Worm (Caenorhabditis elegans): ENCODE data around the gene Y37D8A.19.

Y37D8A.19 gene

DNA sequence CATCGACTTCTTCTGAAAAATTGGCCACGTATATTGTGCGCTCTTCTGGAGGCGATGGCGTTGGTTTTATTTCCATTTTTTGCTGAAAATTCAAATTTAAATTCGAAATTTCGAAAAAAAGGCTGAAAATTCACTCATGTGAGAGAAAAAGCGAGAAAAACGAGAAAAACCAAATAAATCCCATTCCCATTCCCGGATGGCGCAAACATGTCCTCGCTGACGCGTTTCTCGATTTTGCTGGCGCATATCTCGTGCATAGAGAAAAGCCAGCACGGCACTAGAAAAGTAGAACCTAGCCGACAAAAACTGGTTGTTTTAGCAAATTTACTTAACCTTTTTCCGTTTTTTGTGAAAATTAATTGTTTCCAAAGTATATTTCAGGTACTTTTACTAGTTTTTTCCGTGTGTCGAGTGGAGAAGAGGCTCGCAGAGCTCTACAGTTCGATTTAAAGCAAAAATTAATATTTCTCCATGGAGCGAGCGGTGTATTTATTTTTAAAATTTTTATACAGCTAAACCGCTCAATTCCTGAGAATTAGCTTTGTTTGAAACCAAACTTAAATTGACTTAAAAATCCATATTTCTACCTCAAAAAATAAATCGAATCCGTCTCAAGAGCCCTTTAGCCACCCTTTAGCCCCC lies 2.2 kb downstream of the Y37D8A.19 start, which contains the start of gene rbm-7 (continued):
- TF ChIP-seq D2030.7 (GFP tag; IDR thresholded peaks at IDR 0.05) (peak; percentile 37; the same call in 1 of the 2 replicates), ets-4 (GFP tag; optimal IDR thresholded peaks at IDR 0.05) (no peak), K12H6.12 (tag; optimal IDR thresholded peaks at IDR 0.05) (peak; percentile 32), B0261.1 (tag; optimal IDR thresholded peaks at IDR 0.05) (no peak), tbp1 (GFP tag; optimal IDR thresholded peaks at IDR 0.05) (peak; percentile 48), ceh-91 (GFP tag; IDR thresholded peaks at IDR 0.05) (no peak), rpc-1 (optimal IDR thresholded peaks at IDR 0.05) (no peak), rpc-1 (tag; optimal IDR thresholded peaks at IDR 0.05) (no peak), ceh-100 (GFP tag; IDR thresholded peaks at IDR 0.05) (peak; percentile 44; the same call in 1 of the 2 replicates), F22D6.2 (tag; optimal IDR thresholded peaks at IDR 0.05) (no peak), B0336.3 (GFP tag; IDR thresholded peaks at IDR 0.05) (no peak), snpc-4 (GFP tag; optimal IDR thresholded peaks at IDR 0.05) (no peak), snpc-4 (tag; optimal IDR thresholded peaks at IDR 0.05) (peak in 2 of 4 experiments; percentile 14 to 34), tlf-1 (GFP tag; optimal IDR thresholded peaks at IDR 0.05) (peak; percentile 37), lir-1 (GFP tag; conservative IDR thresholded peaks at IDR 0.05) (no peak), ceh-79 (tag; optimal IDR thresholded peaks at IDR 0.05) (no peak), dpl-1 (GFP tag; optimal IDR thresholded peaks at IDR 0.05) (peak; percentile 29), ceh-58 (GFP tag; IDR thresholded peaks at IDR 0.05) (no peak), F55B11.4 (tag; optimal IDR thresholded peaks at IDR 0.05; ENCODE audit: borderline replicate concordance, insufficient read depth) (no peak), let-526 (GFP tag; IDR thresholded peaks at IDR 0.05) (no peak), Y53F4B.3 (GFP tag; IDR thresholded peaks at IDR 0.05) (no peak), madf-6 (GFP tag; IDR thresholded peaks at IDR 0.05) (peak; percentile 66), efl-1 (GFP tag; optimal IDR thresholded peaks at IDR 0.05) (no peak), T07F8.4 (tag; optimal IDR thresholded peaks at IDR 0.05) (no peak), Y53G8AR.9 (GFP tag; conservative IDR thresholded peaks at IDR 0.05) (peak; percentile 79; the same call in 1 of the 2 replicates), sptf-2 (GFP tag; optimal IDR thresholded peaks at IDR 0.05) (no peak), him-1 (tag; optimal IDR thresholded peaks at IDR 0.05) (no peak), mcd-1 (GFP tag; IDR thresholded peaks at IDR 0.05) (peak; percentile 80), ztf-22 (GFP tag; optimal IDR thresholded peaks at IDR 0.05) (no peak), nfyb-1 (GFP tag; IDR thresholded peaks at IDR 0.05) (peak; percentile 49; the same call in 1 of the 2 replicates), C06A6.2 (GFP tag; conservative IDR thresholded peaks at IDR 0.05) (0 out of 2 replicates have a peak, but pooled peaks have one; percentile 28), rcor-1 (GFP tag; IDR thresholded peaks at IDR 0.05) (0 out of 2 replicates have a peak, but pooled peaks have one; percentile 31), ama-1 (optimal IDR thresholded peaks at IDR 0.05) (no peak), ama-1 (GFP tag; optimal IDR thresholded peaks at IDR 0.05) (no peak), hrde-1 (tag; optimal IDR thresholded peaks at IDR 0.05; ENCODE audit: borderline replicate concordance) (no peak), F57C9.4 (tag; optimal IDR thresholded peaks at IDR 0.05) (no peak), lin-35 (GFP tag; optimal IDR thresholded peaks at IDR 0.05) (peak in 1 of 3 experiments; percentile 43), unc-130 (GFP tag; optimal IDR thresholded peaks at IDR 0.05) (no peak)

DNA sequence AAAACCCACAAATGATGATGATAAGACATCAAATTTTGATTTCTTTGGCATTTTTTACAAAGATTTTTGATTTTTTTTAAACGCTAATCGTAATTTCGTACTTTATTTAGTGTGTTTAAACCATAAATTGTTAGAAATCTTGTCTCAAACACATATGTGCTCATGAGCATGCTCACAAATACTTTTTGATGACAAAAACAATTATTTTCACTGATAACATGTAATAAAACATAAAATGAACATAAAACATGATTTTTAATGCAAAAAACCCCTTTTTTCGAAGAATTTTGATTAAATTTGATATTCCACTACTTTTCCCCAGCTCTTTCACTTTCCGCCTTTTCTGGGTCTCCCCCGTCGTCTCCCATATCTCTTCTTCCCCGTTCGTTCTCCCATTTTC lies 3.1 kb downstream of the Y37D8A.19 start:
- no peak for TF ChIP-seq lir-1 (GFP tag; conservative IDR thresholded peaks at IDR 0.05)
- no peak for TF ChIP-seq B0035.1 (tag; optimal IDR thresholded peaks at IDR 0.05)
- TF ChIP-seq rcor-1 (GFP tag; IDR thresholded peaks at IDR 0.05), result no peak
- TF ChIP-seq lin-54 (GFP tag; optimal IDR thresholded peaks at IDR 0.05), result no peak
- no peak for TF ChIP-seq repo-1 (tag; optimal IDR thresholded peaks at IDR 0.05)
- no peak for TF ChIP-seq snpc-4 (GFP tag; optimal IDR thresholded peaks at IDR 0.05)
- no peak for TF ChIP-seq snpc-4 (tag; optimal IDR thresholded peaks at IDR 0.05)
- no peak for TF ChIP-seq madf-3 (GFP tag; IDR thresholded peaks at IDR 0.05)
- TF ChIP-seq ccch-3 (GFP tag; optimal IDR thresholded peaks at IDR 0.05), result no peak

Data from whole organism, young adult.